Worm (Caenorhabditis elegans) whole organism, midembryonic: Measurements from ENCODE around the gene ZC239.20.

Experiments
- cog-1 ChIP-seq: sonication (generic microtip); optimal IDR thresholded peaks from 2 replicates; lab custom pipeline; 2016; ENCODE audit warnings: missing genetic modification characterization, missing compliant biosample characterization
- ref-1 ChIP-seq: fragments of 200-800 bp; sonication (Bioruptor generic); conservative IDR thresholded peaks from 2 replicates; pipeline ENCODE4 v1.3.6; 2022; ENCODE audit warnings: missing genetic modification reagents, missing genetic modification characterization, missing compliant biosample characterization
- ztf-23 ChIP-seq: fragments of 200-800 bp; sonication (Bioruptor generic); IDR thresholded peaks from 2 replicates; pipeline ENCODE4 v1.3.6; 2022; ENCODE audit warnings: missing genetic modification reagents, missing genetic modification characterization, missing compliant biosample characterization
- ztf-29 ChIP-seq: fragments of 200-800 bp; sonication (Bioruptor generic); IDR thresholded peaks from 2 replicates; pipeline ENCODE4 v1.3.6; 2022; ENCODE audit warnings: missing genetic modification reagents, missing genetic modification characterization, missing compliant biosample characterization

- no peak for TF ChIP-seq ztf-23 (GFP tag; lab: Robert Waterston, UW)
- TF ChIP-seq ztf-29, result no peak
- TF ChIP-seq cog-1 (tag; lab: Kevin White, UChicago), result no peak
- TF ChIP-seq ref-1, result no peak
Observed at ce11 chrII:3203415-3203814, 2.9 kb downstream of the ZC239.20 start, which contains the start of gene sri-50.
